Fruit fly (Drosophila melanogaster) whole organism, larva: Measurements from ENCODE around the gene CG13675.

Experiments used
- noc ChIP-seq: fragments of 200-800 bp; sonication (Bioruptor generic); optimal IDR thresholded peaks from 3 replicates; lab custom pipeline; 2019; ENCODE audit warnings: missing biosample characterization, mild to moderate bottlenecking, missing genetic modification characterization, moderate library complexity

CG13675 gene

DNA sequence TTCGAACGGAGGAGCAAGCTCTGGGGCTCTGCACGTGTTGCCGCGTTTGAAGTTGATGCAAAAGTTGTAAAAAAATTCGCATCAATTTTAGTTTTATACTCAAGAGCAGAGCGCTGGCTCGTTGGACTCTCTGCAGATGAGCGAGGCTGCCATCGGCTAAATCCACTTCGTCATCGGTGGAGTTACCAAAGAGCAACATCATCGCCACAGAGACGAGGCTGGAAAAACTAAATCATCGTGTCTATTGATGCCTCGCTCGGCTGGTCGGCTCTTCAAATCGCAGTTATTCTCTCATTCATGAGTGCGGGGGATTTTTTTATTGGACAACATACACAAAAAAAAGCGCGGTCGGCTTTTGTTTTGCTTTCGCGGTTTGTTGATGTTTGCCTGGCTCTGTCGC lies at the start of gene CG13675:
Gene CG13675 (minus strand): TSS at position 83 of the 400 bp plus-strand sequence.
- TF ChIP-seq noc = no peak

DNA sequence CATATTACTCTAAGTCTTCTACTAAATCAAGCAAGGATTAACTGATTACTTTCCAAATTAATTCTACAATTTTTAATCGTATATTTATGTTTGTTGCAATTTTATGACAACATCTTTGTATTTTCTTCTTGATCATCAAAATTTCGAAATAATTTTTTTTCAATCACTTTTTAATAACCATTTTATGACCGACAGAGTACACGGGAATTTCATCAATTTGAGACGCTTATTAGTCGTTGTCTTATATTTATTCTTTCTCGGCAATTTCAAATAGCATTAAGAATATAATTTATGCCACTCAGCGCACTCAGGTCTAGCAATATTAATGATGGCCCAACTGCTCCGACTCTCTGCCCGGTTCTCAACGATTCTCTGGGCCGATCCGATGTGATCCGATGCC lies 49.7 kb upstream of the CG13675 start, which contains the start of gene CG8012:
Gene CG8012 (plus strand): TSS at position 301 of the 400 bp plus-strand sequence.
- TF ChIP-seq noc = no peak

DNA sequence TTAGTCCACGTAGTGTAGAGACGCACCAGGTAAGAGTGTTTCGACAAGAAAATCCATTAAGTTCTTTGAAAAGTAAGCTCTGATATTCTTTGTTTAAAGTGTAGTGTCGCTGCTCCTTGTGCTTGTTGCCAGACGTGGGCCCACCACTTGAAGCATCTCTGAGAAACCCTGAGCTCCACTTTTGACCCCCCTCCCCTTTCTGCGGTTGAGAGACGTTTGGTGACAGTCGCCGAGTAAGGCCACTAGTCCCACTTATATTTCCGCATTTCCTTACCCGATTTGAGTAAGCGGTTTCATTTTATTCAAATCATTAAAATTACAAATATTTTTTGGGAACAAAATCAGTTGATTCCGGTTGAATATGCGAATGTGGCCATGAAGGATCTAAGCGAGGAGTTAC lies 46.3 kb upstream of the CG13675 start, which contains the start of gene CG8006:
Gene CG8006 (plus strand): TSS at position 301 of the 400 bp plus-strand sequence.
- no peak for TF ChIP-seq noc

DNA sequence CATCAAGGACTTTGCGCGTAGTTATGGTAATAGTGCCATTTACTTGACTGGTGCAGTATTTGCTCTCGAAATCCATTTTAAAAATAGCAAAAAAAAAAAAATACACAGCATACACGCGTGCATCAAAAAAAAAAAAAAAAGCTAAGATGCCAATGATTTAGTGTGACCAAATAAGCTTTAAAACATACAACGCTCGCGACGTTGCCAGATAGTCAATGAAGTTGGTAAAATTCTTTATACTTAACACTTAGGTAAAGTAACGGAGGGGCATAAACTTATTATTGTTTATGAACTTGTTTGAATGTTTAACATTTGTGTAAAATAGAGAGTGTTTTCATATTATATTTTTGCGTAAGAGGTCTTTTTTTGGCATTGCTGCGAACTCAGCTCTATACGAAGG lies 45.3 kb upstream of the CG13675 start, which contains the start of gene tut:
Gene tut (minus strand): TSS at position 148 of the 400 bp plus-strand sequence.
- no peak for TF ChIP-seq noc

DNA sequence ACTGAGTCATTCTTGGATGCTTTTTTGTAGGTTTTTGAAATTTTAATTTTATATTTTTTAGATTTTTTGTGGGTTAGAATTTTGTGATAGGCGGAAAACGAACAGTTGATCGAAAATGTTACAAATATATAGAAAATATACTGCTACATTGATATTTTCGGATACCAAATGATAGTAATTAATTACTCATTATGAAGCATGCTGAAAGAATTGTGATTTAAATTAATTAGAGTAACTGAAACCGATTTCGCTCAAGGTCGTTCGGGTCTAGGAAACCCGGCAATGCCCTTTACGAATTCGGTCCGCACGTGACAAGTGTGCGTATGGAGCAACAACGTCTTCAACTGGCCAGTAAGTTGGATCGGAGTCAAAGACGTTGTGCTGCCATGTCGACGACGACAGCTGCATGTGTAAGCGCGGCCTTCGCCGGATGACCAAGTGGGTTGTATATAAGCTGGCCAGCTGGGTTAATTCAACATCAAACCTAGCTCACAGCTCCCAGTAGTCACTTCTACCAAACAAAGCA lies 37.1 kb upstream of the CG13675 start, which contains the start of the genes CG7366 and CG13679:
Gene CG7366 (minus strand): TSS at position 101 of the 526 bp plus-strand sequence.
Gene CG13679 (plus strand): TSS at position 476 of the 526 bp plus-strand sequence.
- TF ChIP-seq noc = no peak

DNA sequence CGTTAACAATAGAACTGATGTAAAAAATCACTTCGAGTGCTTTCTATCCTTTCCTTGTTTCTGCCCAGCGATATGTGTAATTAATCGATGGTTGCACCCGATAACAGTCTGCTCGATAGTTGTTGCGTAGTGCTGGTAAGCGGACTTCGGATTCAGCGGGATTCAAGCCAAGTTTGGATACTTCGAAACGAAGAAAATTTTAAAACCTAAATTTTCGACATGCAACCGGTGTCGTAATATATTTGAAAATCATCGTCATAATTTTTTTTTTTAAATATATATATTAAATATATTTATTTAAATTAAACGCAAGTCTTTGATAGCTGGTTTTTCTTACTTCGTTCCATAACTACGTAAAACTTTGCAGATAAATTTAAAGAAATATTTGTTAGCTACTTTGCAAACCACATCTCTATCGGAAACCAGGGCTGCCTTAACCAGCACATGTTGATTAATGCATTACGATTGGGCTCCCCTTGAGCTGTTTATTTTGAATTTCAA lies 32.5 kb upstream of the CG13675 start, which contains the start of the genes UbcE2M and Dhps:
Gene UbcE2M (minus strand): TSS at position 209 of the 501 bp plus-strand sequence.
Gene Dhps (plus strand): TSS at position 429 of the 501 bp plus-strand sequence.
- TF ChIP-seq noc = peak; percentile 83

DNA sequence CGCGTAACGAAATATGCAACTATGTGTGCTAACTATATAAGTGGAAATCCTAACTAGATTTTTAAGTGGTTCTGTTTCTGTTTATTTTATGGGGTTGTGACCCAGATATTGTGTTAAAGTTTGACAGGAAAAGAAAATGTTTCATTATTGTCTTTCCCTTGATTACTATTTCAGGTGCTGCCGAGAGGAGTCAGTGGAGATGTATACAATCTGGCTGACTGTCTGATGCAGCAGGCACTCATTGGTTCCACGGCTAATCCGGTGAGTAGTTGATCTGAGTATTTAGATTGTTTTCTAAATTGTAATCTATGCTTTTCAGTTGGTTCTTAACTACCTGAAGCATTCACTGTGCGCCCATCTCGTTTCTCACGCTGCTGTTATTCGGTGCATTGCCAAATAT lies 27.7 kb upstream of the CG13675 start, which contains the start of gene CG7387:
Gene CG7387 (minus strand): TSS at position 101 of the 400 bp plus-strand sequence.
- no peak for TF ChIP-seq noc

DNA sequence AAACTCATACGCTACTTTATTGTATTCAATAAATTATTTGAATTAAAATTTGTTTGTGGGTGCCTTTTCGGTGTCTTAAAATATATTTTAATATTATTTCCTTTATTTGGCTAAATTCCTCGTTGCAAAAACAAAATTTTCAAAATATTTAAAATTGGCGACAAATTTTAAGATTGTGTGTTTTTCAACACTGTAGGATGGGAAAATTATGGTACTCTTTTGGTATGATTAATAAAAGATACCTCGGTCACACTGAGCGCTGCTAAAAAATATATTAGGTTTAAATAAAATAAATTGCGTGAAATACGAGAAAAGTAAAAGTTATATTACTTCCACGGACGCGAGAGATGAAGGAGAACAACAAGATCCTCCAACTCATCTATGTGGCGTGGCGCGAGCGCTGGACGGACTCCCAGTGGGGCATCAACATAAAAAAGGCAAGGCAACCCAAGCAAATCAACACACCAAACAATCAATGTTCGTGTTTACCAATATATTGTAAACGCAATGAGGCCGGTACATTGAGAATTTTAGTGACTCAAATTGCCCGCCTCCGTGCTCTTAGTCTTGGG lies 25.8 kb upstream of the CG13675 start, which contains the start of gene MED24:
Gene MED24 (plus strand): TSS at position 229 of the 572 bp plus-strand sequence.
- TF ChIP-seq noc = no peak

- no peak for TF ChIP-seq noc
These were observed 23.9 kb upstream of the CG13675 start for dm6 chr3L:8189234-8189633.

dm6 chr3L:8187397-8187811 lies 22.1 kb upstream of the CG13675 start:
- TF ChIP-seq noc = no peak

DNA sequence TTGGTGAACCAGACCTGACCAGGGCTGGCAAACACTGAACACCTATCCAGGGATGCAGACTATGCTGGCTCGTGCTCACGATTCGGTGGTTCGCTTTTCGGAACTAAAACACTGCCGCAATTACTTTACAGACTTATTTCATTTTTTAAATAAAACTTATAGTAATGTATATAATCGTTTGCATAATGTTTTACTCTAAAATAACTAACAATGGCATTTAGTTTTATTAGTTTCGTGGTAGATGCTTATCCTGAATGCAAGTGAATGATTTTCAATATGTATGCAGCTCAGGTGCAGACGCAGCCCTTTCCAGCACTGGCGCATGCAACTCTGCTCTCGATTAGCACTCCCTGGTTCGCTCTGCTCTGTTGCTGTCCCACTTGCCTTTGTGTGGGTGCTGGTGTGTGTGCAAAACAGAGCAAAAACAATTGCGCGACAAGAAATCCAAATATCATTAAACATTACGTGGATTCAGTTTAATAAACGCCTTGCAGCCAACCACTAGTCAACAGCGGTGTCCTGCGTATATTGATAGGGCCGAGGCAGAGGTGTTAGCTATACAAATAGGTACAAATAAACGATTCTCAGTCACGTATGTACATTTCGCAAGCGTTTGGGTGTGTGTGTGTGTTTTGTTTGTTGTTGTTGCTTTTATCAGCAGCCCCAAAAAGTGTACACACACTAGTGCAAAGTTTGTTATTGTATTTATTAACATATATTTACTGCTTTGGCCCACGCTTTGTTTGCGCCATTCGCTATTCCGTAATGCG lies 21.5 kb upstream of the CG13675 start, which contains the start of the genes ERR and Atg18a:
Gene ERR (minus strand): TSS at position 45 of the 770 bp plus-strand sequence.
Gene Atg18a (plus strand): TSS at position 231 of the 770 bp plus-strand sequence.
- peak; percentile 89 for TF ChIP-seq noc

- peak; percentile 91 for TF ChIP-seq noc
These were observed 20.2 kb upstream of the CG13675 start for dm6 chr3L:8185263-8186227.

dm6 chr3L:8180464-8181137 lies 15.3 kb upstream of the CG13675 start, which contains the start of the genes mthl7 and Uxs:
mthl7 (minus strand) TSS chr3L:8180514.
Uxs (plus strand) TSS chr3L:8180923.
- TF ChIP-seq noc = no peak

- TF ChIP-seq noc = peak; percentile 52
These were observed 12.7 kb upstream of the CG13675 start, which contains the start of gene Nmt for dm6 chr3L:8177795-8178564. Nmt (minus strand) TSS chr3L:8178429.
